Worm (Caenorhabditis elegans) whole organism, midembryonic: ENCODE results near the gene fbxb-105.

Experiments
- cog-1 ChIP-seq: sonication (generic microtip); optimal IDR thresholded peaks from 2 replicates; lab custom pipeline; 2016; ENCODE audit warnings: missing genetic modification characterization, missing compliant biosample characterization
- flt-1 ChIP-seq: fragments of 200-800 bp; sonication (Bioruptor generic); IDR thresholded peaks from 2 replicates; pipeline ENCODE4 v1.3.6; 2022; ENCODE audit warnings: missing genetic modification characterization, missing compliant biosample characterization
- med-1 ChIP-seq: sonication (generic microtip); optimal IDR thresholded peaks from 2 replicates; lab custom pipeline; 2017; ENCODE audit warnings: missing genetic modification characterization, mild to moderate bottlenecking, missing compliant biosample characterization, antibody characterized with exemption, missing genetic modification reagents; ENCODE audit not compliant: insufficient read depth
- ztf-29 ChIP-seq: fragments of 200-800 bp; sonication (Bioruptor generic); IDR thresholded peaks from 2 replicates; pipeline ENCODE4 v1.3.6; 2022; ENCODE audit warnings: missing genetic modification reagents, missing genetic modification characterization, missing compliant biosample characterization

DNA sequence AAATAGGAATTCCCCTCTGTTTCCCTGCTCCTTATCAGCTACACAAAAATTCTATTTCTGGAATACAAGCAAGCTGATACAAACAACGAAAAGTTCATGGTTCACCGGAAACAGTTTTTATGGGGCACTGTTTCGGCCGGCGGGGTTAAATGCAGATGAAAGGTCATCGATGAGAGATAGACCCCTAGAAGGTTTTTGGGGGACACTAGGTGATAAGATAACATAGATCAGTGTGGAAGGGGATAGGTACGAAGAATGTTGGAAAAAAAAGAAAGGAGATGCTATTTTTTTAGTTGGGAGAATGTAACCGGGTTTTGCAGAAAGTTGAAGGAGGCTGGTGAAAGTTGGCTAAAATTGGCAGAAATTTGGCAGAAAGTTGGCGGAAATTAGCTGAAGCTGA is 34.9 kb upstream of the fbxb-105 start:
- TF ChIP-seq ztf-29 (no peak), flt-1 (GFP tag; lab: Robert Waterston, UW) (no peak), cog-1 (tag; lab: Kevin White, UChicago) (no peak), med-1 (GFP tag; lab: Kevin White, UChicago) (no peak)
